Fruit fly (Drosophila melanogaster) whole organism, prepupa: Measurements from ENCODE around the gene Atf3.

Source experiments
- CG10631 ChIP-seq: fragments of 200-800 bp; sonication (Bioruptor generic); optimal IDR thresholded peaks from 2 replicates; lab custom pipeline; 2016; ENCODE audit warnings: missing biosample characterization, missing genetic modification characterization
- CG10669 ChIP-seq: fragments of 200-800 bp; sonication (Bioruptor generic); optimal IDR thresholded peaks from 3 replicates; lab custom pipeline; 2018; ENCODE audit warnings: missing biosample characterization, mild to moderate bottlenecking, missing genetic modification characterization, moderate library complexity
- CG11902 ChIP-seq: fragments of 200-800 bp; sonication (Bioruptor generic); optimal IDR thresholded peaks from 3 replicates; lab custom pipeline; 2016; ENCODE audit warnings: missing biosample characterization, missing genetic modification characterization
- CG15336 ChIP-seq: fragments of 200-800 bp; sonication (Bioruptor generic); IDR thresholded peaks from 2 replicates; pipeline ENCODE4 v1.3.6; 2022; ENCODE audit warnings: missing biosample characterization, missing genetic modification characterization
- CG31627 ChIP-seq: fragments of 200-800 bp; sonication (Bioruptor generic); optimal IDR thresholded peaks from 3 replicates; lab custom pipeline; 2016; ENCODE audit warnings: missing biosample characterization, missing genetic modification characterization
- CG34406 ChIP-seq: fragments of 200-800 bp; sonication (Bioruptor generic); optimal IDR thresholded peaks from 3 replicates; lab custom pipeline; 2016; ENCODE audit warnings: missing biosample characterization, missing genetic modification characterization
- CG6163 ChIP-seq: fragments of 200-800 bp; sonication (Bioruptor generic); IDR thresholded peaks from 3 replicates; pipeline ENCODE4 v1.3.6; 2022; ENCODE audit warnings: missing biosample characterization, missing genetic modification characterization
- CG6808 ChIP-seq: fragments of 200-800 bp; sonication (Bioruptor generic); optimal IDR thresholded peaks from 3 replicates; lab custom pipeline; 2017; ENCODE audit warnings: missing biosample characterization, missing genetic modification characterization, mild to moderate bottlenecking, moderate library complexity, missing genetic modification reagents
- CG6854 ChIP-seq: fragments of 200-800 bp; sonication (Bioruptor generic); optimal IDR thresholded peaks from 2 replicates; lab custom pipeline; 2017; ENCODE audit warnings: missing biosample characterization, mild to moderate bottlenecking, missing genetic modification characterization
- CG7368 ChIP-seq: fragments of 200-800 bp; sonication (Bioruptor generic); optimal IDR thresholded peaks from 3 replicates; lab custom pipeline; 2016; ENCODE audit warnings: missing biosample characterization, missing genetic modification characterization
- CG8319 ChIP-seq: fragments of 200-800 bp; sonication (Bioruptor generic); optimal IDR thresholded peaks from 3 replicates; lab custom pipeline; 2016; ENCODE audit warnings: missing biosample characterization, missing genetic modification characterization
- CG9139 ChIP-seq: fragments of 200-800 bp; sonication (Bioruptor generic); optimal IDR thresholded peaks from 3 replicates; lab custom pipeline; 2017; ENCODE audit warnings: missing biosample characterization, mild to moderate bottlenecking, missing genetic modification characterization
- Eip78C ChIP-seq: fragments of 200-800 bp; sonication (Bioruptor generic); peaks from one replicate; lab custom pipeline; 2016; ENCODE audit warnings: missing biosample characterization, missing genetic modification characterization
- Eip93F ChIP-seq: fragments of 200-800 bp; sonication (Bioruptor generic); optimal IDR thresholded peaks from 2 replicates; lab custom pipeline; 2016; ENCODE audit warnings: missing biosample characterization, mild to moderate bottlenecking, missing genetic modification characterization
- Ets21C ChIP-seq: fragments of 200-800 bp; sonication (Bioruptor generic); optimal IDR thresholded peaks from 3 replicates; lab custom pipeline; 2016; ENCODE audit warnings: missing biosample characterization, missing genetic modification characterization
- Ets96B ChIP-seq: fragments of 200-800 bp; optimal IDR thresholded peaks from 2 replicates; lab custom pipeline; 2019; ENCODE audit warnings: missing biosample characterization, mild to moderate bottlenecking, missing genetic modification characterization, moderate library complexity
- Gug ChIP-seq: fragments of 200-800 bp; sonication (Bioruptor generic); IDR thresholded peaks from 2 replicates; pipeline ENCODE4 v1.3.6; 2022; ENCODE audit warnings: missing biosample characterization, missing genetic modification characterization
- Hr38 ChIP-seq: sonication (Bioruptor generic); optimal IDR thresholded peaks from 2 replicates; lab custom pipeline; 2016; ENCODE audit warnings: missing biosample characterization, missing genetic modification characterization
- Lpt ChIP-seq: fragments of 200-800 bp; sonication (Bioruptor generic); optimal IDR thresholded peaks from 3 replicates; lab custom pipeline; 2016; ENCODE audit warnings: missing biosample characterization, missing genetic modification characterization
- Met ChIP-seq: fragments of 200-800 bp; sonication (Bioruptor generic); optimal IDR thresholded peaks from 3 replicates; lab custom pipeline; 2016; ENCODE audit warnings: missing biosample characterization, missing genetic modification characterization
- OdsH ChIP-seq: fragments of 200-800 bp; sonication (Bioruptor generic); optimal IDR thresholded peaks from 3 replicates; lab custom pipeline; 2016; ENCODE audit warnings: missing biosample characterization, missing genetic modification characterization
- Sox14 ChIP-seq: fragments of 200-800 bp; sonication (Bioruptor generic); optimal IDR thresholded peaks from 3 replicates; lab custom pipeline; 2016; ENCODE audit warnings: missing biosample characterization, missing genetic modification characterization
- Sox15 ChIP-seq: fragments of 200-800 bp; sonication (Bioruptor generic); optimal IDR thresholded peaks from 3 replicates; lab custom pipeline; 2016; ENCODE audit warnings: missing biosample characterization, missing genetic modification characterization
- achi ChIP-seq: fragments of 200-800 bp; sonication (Bioruptor generic); optimal IDR thresholded peaks from 3 replicates; lab custom pipeline; 2016; ENCODE audit warnings: missing biosample characterization, missing genetic modification characterization
- cyc ChIP-seq: fragments of 200-800 bp; sonication (Bioruptor generic); optimal IDR thresholded peaks from 3 replicates; lab custom pipeline; 2016; ENCODE audit warnings: missing biosample characterization, missing genetic modification characterization
- dac ChIP-seq: fragments of 200-800 bp; sonication (Bioruptor generic); optimal IDR thresholded peaks from 2 replicates; lab custom pipeline; 2017; ENCODE audit warnings: missing biosample characterization, mild to moderate bottlenecking, missing genetic modification characterization
- dsx ChIP-seq: fragments of 200-800 bp; optimal IDR thresholded peaks from 3 replicates; lab custom pipeline; 2019; ENCODE audit warnings: missing biosample characterization, mild to moderate bottlenecking, missing genetic modification characterization, moderate library complexity; ENCODE audit not compliant: poor library complexity, severe bottlenecking
- fd59A ChIP-seq: fragments of 200-800 bp; sonication (Bioruptor generic); optimal IDR thresholded peaks from 2 replicates; lab custom pipeline; 2017; ENCODE audit warnings: missing biosample characterization, mild to moderate bottlenecking, missing genetic modification characterization, missing genetic modification reagents
- fkh ChIP-seq: fragments of 200-800 bp; sonication (Bioruptor generic); optimal IDR thresholded peaks from 3 replicates; lab custom pipeline; 2017; ENCODE audit warnings: missing biosample characterization, mild to moderate bottlenecking, missing genetic modification characterization, moderate library complexity
- lz ChIP-seq: fragments of 200-800 bp; sonication (Bioruptor generic); optimal IDR thresholded peaks from 3 replicates; lab custom pipeline; 2016; ENCODE audit warnings: missing biosample characterization, missing genetic modification characterization
- net ChIP-seq: fragments of 200-800 bp; sonication (Bioruptor generic); optimal IDR thresholded peaks from 3 replicates; lab custom pipeline; 2016; ENCODE audit warnings: missing biosample characterization, missing genetic modification characterization
- spab ChIP-seq: fragments of 200-800 bp; sonication (Bioruptor generic); optimal IDR thresholded peaks from 2 replicates; lab custom pipeline; 2017; ENCODE audit warnings: missing biosample characterization, mild to moderate bottlenecking, missing genetic modification characterization, missing genetic modification reagents
- ss ChIP-seq, 2 experiments: fragments of 200-800 bp; sonication (Bioruptor generic); optimal IDR thresholded peaks; 2 replicates in 1 of 2; 3 replicates in 1 of 2; lab custom pipeline; 2017 to 2018; ENCODE audit warnings: mild to moderate bottlenecking in 2 of 2, missing biosample characterization in 2 of 2, missing genetic modification characterization in 2 of 2, moderate library complexity in 1 of 2
- svp ChIP-seq: fragments of 200-800 bp; sonication (Bioruptor generic); peaks from one replicate; lab custom pipeline; 2016; ENCODE audit warnings: missing biosample characterization, missing genetic modification characterization
- topi ChIP-seq: fragments of 200-800 bp; sonication (Bioruptor generic); optimal IDR thresholded peaks from 3 replicates; lab custom pipeline; 2016; ENCODE audit warnings: missing biosample characterization, missing genetic modification characterization
- vri ChIP-seq: fragments of 200-800 bp; sonication (Bioruptor generic); optimal IDR thresholded peaks from 3 replicates; lab custom pipeline; 2016; ENCODE audit warnings: missing biosample characterization, mild to moderate bottlenecking, missing genetic modification characterization

Atf3 gene

dm6 chrX:1260327-1260726 lies 14.8 kb downstream of the Atf3 start (continued):
- no peak for TF ChIP-seq Sox14 (GFP tag; lab: Kevin White, UChicago)
- TF ChIP-seq Ets21C (GFP tag; lab: Kevin White, UChicago), result no peak
- TF ChIP-seq Sox15 (GFP tag; lab: Kevin White, UChicago), result no peak
- no peak for TF ChIP-seq Ets96B (tag; lab: Kevin White, UChicago)
- TF ChIP-seq Hr38 (GFP tag; lab: Kevin White, UChicago), result no peak
- TF ChIP-seq achi, result no peak
- TF ChIP-seq CG10669 (GFP tag; lab: Kevin White, UChicago), result no peak
- no peak for TF ChIP-seq CG34406 (GFP tag; lab: Kevin White, UChicago)
- no peak for TF ChIP-seq CG9139 (GFP tag; lab: Kevin White, UChicago)
- TF ChIP-seq dsx (GFP tag; lab: Kevin White, UChicago), result no peak
- TF ChIP-seq fd59A (GFP tag; lab: Kevin White, UChicago), result no peak
- no peak for TF ChIP-seq dac
- TF ChIP-seq net, result no peak
- no peak for TF ChIP-seq Lpt (GFP tag; lab: Kevin White, UChicago)
- no peak for TF ChIP-seq topi (GFP tag; lab: Kevin White, UChicago)
- TF ChIP-seq CG6808 (GFP tag; lab: Kevin White, UChicago), result no peak
- no peak for TF ChIP-seq spab (GFP tag; lab: Kevin White, UChicago)
- no peak for TF ChIP-seq cyc (GFP tag; lab: Kevin White, UChicago)
- TF ChIP-seq ss (GFP tag; optimal IDR thresholded peaks at IDR 0.05; lab: Kevin White, UChicago), result no peak
- no peak for TF ChIP-seq CG10631 (GFP tag; lab: Kevin White, UChicago)
- TF ChIP-seq CG7368 (GFP tag; lab: Kevin White, UChicago), result no peak
- TF ChIP-seq fkh (GFP tag; lab: Kevin White, UChicago), result peak; percentile 30

DNA sequence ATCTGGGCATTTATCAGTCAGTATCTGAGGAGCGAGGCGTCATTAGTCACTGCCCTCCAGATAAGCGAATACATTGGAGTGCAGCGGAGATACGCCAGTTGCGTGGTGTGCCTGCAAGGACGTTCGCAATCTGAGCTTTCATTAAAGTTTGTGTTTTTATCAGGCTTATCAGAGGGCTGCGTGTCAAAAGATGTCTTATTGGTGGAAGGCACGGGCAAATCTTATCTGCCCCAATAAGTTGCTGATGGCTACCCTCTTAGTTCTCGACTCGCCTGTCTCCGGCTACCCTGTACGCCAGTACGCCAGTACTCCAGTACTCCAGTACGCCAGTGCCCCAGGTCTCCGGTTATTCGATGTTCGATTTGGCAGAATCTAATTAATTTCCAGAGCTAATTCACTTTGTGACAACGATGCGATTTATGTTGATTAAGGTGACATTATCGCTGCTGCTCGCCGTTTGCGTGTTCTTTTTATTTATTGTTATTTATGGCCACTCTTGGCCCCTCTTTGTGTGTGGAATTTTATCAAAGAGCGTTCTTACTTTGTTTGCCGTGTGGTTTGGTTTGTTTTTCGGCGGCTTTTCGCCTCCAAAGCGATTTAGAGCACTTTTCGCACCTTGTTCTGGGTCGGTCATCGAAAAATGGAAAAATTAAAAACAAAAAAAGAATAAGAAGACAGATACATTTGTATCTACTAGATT lies 18.2 kb downstream of the Atf3 start:
- TF ChIP-seq lz (GFP tag; lab: Kevin White, UChicago) (no peak), Sox15 (GFP tag; lab: Kevin White, UChicago) (no peak), Eip93F (GFP tag; lab: Kevin White, UChicago) (peak; percentile 19), CG9139 (GFP tag; lab: Kevin White, UChicago) (no peak), vri (peak; percentile 34), Ets96B (tag; lab: Kevin White, UChicago) (no peak), CG11902 (GFP tag; lab: Kevin White, UChicago) (no peak), CG10631 (GFP tag; lab: Kevin White, UChicago) (no peak), OdsH (GFP tag; lab: Kevin White, UChicago) (no peak), svp (peak; percentile 41), CG6163 (no peak)

dm6 chrX:1256131-1256530 lies 19.0 kb downstream of the Atf3 start:
- TF ChIP-seq Eip78C (GFP tag; lab: Kevin White, UChicago) (peak; percentile 47), Met (GFP tag; lab: Kevin White, UChicago) (peak; percentile 7), CG6854 (GFP tag; lab: Kevin White, UChicago) (no peak), CG31627 (GFP tag; lab: Kevin White, UChicago) (no peak), svp (peak; percentile 57)

DNA sequence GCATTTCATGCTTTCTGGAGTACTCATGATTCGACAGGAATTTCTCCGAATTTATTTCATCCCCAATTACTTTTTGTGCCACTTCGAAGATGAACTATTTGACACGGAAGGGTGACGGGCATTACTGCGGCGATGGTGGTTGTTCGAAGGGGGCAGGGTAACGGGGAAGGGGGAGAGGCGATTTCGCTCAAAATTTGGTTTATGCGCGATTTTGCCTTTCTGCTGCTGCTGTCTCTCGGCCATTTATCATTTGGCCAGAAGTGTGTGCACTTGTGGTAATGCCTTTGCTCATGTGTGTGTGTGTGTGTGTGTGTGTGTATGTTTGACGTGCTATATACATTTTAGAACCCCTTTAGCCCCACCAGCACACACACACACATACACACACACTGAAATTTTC lies 22.1 kb downstream of the Atf3 start:
- TF ChIP-seq CG8319 (GFP tag; lab: Kevin White, UChicago) (no peak), Gug (GFP tag; lab: Robert Waterston, UW) (no peak), cyc (GFP tag; lab: Kevin White, UChicago) (no peak), CG15336 (GFP tag; lab: Robert Waterston, UW) (no peak)
- TF ChIP-seq, all 60 proteins: peak for 0
